Worm (Caenorhabditis elegans): ENCODE data around the gene maph-1.3.
"Not testable (repeated sequence)": the region's sequence is repeated elsewhere in the genome, so short reads cannot be mapped to it uniquely, and the experiment has no call there.

maph-1.3 gene

DNA sequence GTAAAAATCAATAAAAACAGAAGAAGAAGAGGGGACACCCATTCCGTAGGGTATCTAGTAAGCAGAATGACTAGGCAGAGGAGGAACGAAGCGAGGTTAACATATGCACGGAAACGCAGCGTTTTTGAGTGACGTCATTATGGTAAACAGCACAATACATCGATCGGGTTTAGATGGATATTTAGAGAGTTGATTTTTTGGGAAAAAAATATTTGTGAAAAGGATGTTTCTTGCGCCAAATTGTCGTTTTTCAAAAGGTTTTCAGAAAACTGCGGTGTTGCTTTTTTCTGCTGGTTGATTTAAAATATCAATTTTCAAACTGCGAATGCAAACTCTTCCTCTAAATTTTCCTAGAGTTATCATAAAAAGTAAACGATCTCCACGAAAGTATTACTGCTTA is 13.3 kb upstream of the maph-1.3 start, which contains the start of gene C36A4.10:
Gene C36A4.10 (minus strand): TSS at position 101 of the 400 bp plus-strand sequence.
- TF ChIP-seq klf-2 (GFP tag; conservative IDR thresholded peaks at IDR 0.05) (no peak), ref-1 (GFP tag; conservative IDR thresholded peaks at IDR 0.05) (no peak), med-1 (GFP tag; optimal IDR thresholded peaks at IDR 0.05; ENCODE audit: insufficient read depth) (no peak), ztf-23 (GFP tag; IDR thresholded peaks at IDR 0.05) (no peak), ztf-29 (GFP tag; IDR thresholded peaks at IDR 0.05) (no peak), tab-1 (GFP tag; IDR thresholded peaks at IDR 0.05) (no peak), cog-1 (tag; optimal IDR thresholded peaks at IDR 0.05) (no peak), T22C8.4 (GFP tag; IDR thresholded peaks at IDR 0.05) (no peak), flt-1 (GFP tag; IDR thresholded peaks at IDR 0.05) (no peak)

ce11 chrIII:3831798-3832197 is 12.9 kb upstream of the maph-1.3 start:
- TF ChIP-seq med-1 (GFP tag; optimal IDR thresholded peaks at IDR 0.05; ENCODE audit: insufficient read depth), result no peak
- TF ChIP-seq flt-1 (GFP tag; IDR thresholded peaks at IDR 0.05), result no peak
- TF ChIP-seq ref-1 (GFP tag; conservative IDR thresholded peaks at IDR 0.05), result no peak
- TF ChIP-seq ztf-23 (GFP tag; IDR thresholded peaks at IDR 0.05), result no peak
- no peak for TF ChIP-seq ztf-29 (GFP tag; IDR thresholded peaks at IDR 0.05)
- TF ChIP-seq cog-1 (tag; optimal IDR thresholded peaks at IDR 0.05), result no peak
- TF ChIP-seq T22C8.4 (GFP tag; IDR thresholded peaks at IDR 0.05), result no peak
- TF ChIP-seq tab-1 (GFP tag; IDR thresholded peaks at IDR 0.05), result no peak
- no peak for TF ChIP-seq klf-2 (GFP tag; conservative IDR thresholded peaks at IDR 0.05)

ce11 chrIII:3832291-3832690 is 12.4 kb upstream of the maph-1.3 start, which contains the start of gene cyp-25A1:
cyp-25A1 (plus strand) TSS chrIII:3832591.
- TF ChIP-seq med-1 (GFP tag; optimal IDR thresholded peaks at IDR 0.05; ENCODE audit: insufficient read depth) (no peak), T22C8.4 (GFP tag; IDR thresholded peaks at IDR 0.05) (no peak), ref-1 (GFP tag; conservative IDR thresholded peaks at IDR 0.05) (no peak), klf-2 (GFP tag; conservative IDR thresholded peaks at IDR 0.05) (no peak), ztf-23 (GFP tag; IDR thresholded peaks at IDR 0.05) (no peak), flt-1 (GFP tag; IDR thresholded peaks at IDR 0.05) (no peak), cog-1 (tag; optimal IDR thresholded peaks at IDR 0.05) (no peak), ztf-29 (GFP tag; IDR thresholded peaks at IDR 0.05) (no peak), tab-1 (GFP tag; IDR thresholded peaks at IDR 0.05) (no peak)

DNA sequence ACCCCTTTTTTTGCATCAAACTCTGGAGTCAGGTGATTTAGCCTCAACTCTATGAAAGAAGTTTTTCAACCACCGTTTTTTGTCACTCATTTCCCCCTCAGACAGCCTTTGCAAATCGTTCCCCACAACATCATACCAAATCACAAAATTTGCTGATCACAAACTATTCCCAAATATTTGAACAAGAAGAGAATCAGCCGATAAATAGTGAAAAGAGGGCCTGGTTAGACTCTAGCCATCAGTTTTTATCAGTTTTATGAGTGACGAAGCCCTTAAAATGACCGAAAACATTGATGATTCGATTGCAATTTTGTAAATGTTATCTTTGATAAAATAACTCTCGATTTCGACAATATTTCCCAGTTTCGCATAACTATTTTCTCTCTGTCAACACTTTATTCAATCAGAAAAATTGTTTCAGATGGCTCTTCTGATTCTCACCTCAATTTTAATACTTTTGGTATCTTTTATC is 9.9 kb upstream of the maph-1.3 start, which contains the start of gene cyp-25A2:
Gene cyp-25A2 (plus strand): TSS at position 422 of the 472 bp plus-strand sequence.
- no peak for TF ChIP-seq flt-1 (GFP tag; IDR thresholded peaks at IDR 0.05)
- no peak for TF ChIP-seq klf-2 (GFP tag; conservative IDR thresholded peaks at IDR 0.05)

DNA sequence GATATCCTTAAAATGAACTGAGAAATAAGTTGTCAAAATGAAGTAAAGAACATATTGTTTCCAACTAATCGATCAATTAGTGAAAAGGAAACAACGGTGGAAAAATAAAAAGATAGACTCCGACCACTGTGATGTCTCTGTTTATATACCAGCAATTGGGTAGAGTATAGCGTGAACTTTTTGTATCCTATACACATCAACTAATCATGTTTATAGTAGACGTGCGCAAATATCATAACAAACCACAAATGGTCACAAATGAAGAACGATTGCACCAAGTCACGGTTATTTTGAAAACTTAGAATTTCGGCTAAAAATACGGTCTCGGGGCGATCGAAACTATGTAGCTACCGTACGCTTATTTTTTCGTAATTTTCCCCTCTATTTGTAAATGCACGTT is 5.1 kb upstream of the maph-1.3 start, which contains the start of gene cyp-25A3:
Gene cyp-25A3 (minus strand): TSS at position 101 of the 400 bp plus-strand sequence.
- TF ChIP-seq med-1 (GFP tag; optimal IDR thresholded peaks at IDR 0.05; ENCODE audit: insufficient read depth), result no peak
- no peak for TF ChIP-seq cog-1 (tag; optimal IDR thresholded peaks at IDR 0.05)
- TF ChIP-seq flt-1 (GFP tag; IDR thresholded peaks at IDR 0.05), result no peak
- no peak for TF ChIP-seq ztf-23 (GFP tag; IDR thresholded peaks at IDR 0.05)
- TF ChIP-seq klf-2 (GFP tag; conservative IDR thresholded peaks at IDR 0.05), result no peak
- TF ChIP-seq tab-1 (GFP tag; IDR thresholded peaks at IDR 0.05), result no peak
- no peak for TF ChIP-seq ztf-29 (GFP tag; IDR thresholded peaks at IDR 0.05)
- TF ChIP-seq T22C8.4 (GFP tag; IDR thresholded peaks at IDR 0.05), result no peak
- TF ChIP-seq ref-1 (GFP tag; conservative IDR thresholded peaks at IDR 0.05), result no peak

DNA sequence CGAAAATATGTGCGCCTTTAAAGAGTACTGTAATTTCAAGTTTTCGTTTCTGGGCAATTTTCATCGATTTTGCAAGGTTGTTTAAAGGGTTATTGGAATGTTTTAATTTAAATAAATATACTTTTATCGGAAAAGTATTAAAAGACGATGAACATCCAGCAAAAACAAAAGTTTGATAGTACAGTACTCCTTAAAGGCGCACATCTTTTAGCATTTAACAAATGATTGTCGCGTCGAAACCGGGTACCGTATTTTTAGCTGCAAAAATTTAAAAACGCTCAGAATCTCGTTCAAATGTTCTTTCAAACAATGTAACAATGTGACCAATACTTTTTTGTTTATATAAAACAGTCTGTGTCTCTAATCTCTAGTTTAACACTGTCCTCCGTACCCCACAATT is 4.4 kb upstream of the maph-1.3 start, which contains the start of gene C36A4.11:
Gene C36A4.11 (plus strand): TSS at position 301 of the 400 bp plus-strand sequence.
- not testable (repeated sequence) for TF ChIP-seq flt-1 (GFP tag; IDR thresholded peaks at IDR 0.05); klf-2 (GFP tag; conservative IDR thresholded peaks at IDR 0.05); ztf-23 (GFP tag; IDR thresholded peaks at IDR 0.05)

ce11 chrIII:3843514-3843913 is 1.2 kb upstream of the maph-1.3 start, which contains the start of gene C36A4.4:
C36A4.4 (minus strand) TSS chrIII:3843614.
- not testable (repeated sequence) for TF ChIP-seq klf-2 (GFP tag; conservative IDR thresholded peaks at IDR 0.05); flt-1 (GFP tag; IDR thresholded peaks at IDR 0.05); ref-1 (GFP tag; conservative IDR thresholded peaks at IDR 0.05)

DNA sequence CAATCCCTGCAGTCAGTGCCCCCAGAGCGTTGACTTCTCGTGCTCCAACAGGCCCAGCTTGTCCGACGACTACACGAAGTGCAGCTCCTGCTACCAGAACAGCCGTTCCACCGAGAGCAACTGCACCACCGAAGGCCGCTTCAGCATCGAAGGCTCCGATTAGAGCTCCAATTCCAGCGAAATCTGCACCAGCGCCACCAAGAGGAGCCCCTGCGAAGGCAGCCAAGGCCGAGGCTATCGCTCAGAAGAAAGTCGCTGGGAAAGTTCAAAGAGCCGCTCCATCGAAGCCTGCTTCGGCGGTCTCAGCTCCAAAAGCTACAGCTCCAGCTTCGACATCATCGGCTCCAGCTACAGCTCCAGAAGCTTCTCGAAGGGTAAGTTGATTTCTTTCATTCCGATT is 1.0 kb downstream of the maph-1.3 start:
- 0 out of 2 replicates have a peak, but pooled peaks have one; percentile 13 for TF ChIP-seq T22C8.4 (GFP tag; IDR thresholded peaks at IDR 0.05)

DNA sequence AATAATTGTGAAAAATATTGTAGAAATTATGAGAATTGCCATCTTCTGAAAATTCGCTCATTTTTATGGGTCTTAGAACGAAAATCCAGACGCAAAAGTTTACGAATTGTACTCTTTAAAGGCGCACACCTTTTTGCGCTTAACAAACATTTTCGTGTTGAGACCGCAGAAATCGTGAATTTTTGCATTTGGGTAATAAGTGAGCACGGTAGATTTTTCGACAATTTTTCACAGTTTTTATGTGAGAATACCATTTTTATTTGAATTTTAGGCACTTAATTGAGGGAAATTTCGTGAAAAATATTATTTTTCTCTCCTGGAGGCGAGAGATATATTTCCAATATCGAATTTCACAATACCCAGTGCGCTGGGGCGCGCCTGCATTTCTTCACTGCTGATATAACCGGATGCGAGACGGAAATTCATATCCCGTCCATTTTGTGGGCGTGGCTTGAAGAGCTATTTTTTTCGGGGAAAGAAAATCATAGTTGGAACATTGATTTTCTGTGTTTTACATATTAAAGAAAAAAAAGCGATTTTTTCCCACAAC is 7.4 kb downstream of the maph-1.3 start, which contains the start of gene cyp-25A4:
Gene cyp-25A4 (minus strand): TSS at position 51 of the 550 bp plus-strand sequence.
- 0 out of 2 replicates have a peak, but pooled peaks have one; percentile 36 for TF ChIP-seq flt-1 (GFP tag; IDR thresholded peaks at IDR 0.05)

DNA sequence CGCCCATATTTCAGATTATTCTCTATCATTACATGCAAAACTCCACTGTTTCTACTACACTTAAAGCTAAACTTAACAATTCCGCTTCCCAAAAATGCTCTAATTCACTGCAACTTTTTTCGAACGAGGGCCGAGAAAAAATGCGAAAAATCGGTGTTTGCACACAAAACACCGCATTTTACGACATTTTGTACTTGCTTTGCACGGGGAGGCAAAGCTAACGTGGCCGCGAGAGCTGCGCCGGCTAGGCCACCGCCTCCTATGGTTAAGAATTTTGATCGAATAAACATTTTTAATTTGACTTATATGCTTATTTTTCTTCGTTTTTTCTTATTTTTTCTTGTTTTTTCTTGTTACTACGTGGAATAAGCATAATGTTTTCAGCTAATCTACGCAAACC is 10.2 kb downstream of the maph-1.3 start:
- TF ChIP-seq flt-1 (GFP tag; IDR thresholded peaks at IDR 0.05), result peak; percentile 72
- TF ChIP-seq ztf-23 (GFP tag; IDR thresholded peaks at IDR 0.05), result peak; percentile 85
- 0 out of 2 replicates have a peak, but pooled peaks have one; percentile 57 for TF ChIP-seq klf-2 (GFP tag; conservative IDR thresholded peaks at IDR 0.05)

ce11 chrIII:3857007-3857406 is 12.3 kb downstream of the maph-1.3 start:
- peak; percentile 54; the same call in 1 of the 2 replicates for TF ChIP-seq ztf-23 (GFP tag; IDR thresholded peaks at IDR 0.05)

Measured in whole organism, midembryonic.